Worm (Caenorhabditis elegans): ENCODE data around the gene mnk-1.

Gene mnk-1

ce11 chrII:10564578-10564977, 9.7 kb upstream of the mnk-1 start, which contains the start of the genes C06A1.6 and C06A1.7:
C06A1.6 (minus strand) TSS chrII:10564678.
C06A1.7 (plus strand) TSS chrII:10564891.
- TF ChIP-seq ama-1 (optimal IDR thresholded peaks at IDR 0.05) (no peak), hmbx-1 (tag; optimal IDR thresholded peaks at IDR 0.05) (no peak), hmg-4 (GFP tag; optimal IDR thresholded peaks at IDR 0.05) (no peak), pes-1 (GFP tag; IDR thresholded peaks at IDR 0.05) (no peak), B0310.2 (tag; optimal IDR thresholded peaks at IDR 0.05) (no peak), tra-4 (tag; optimal IDR thresholded peaks at IDR 0.05) (no peak), ceh-13 (GFP tag; optimal IDR thresholded peaks at IDR 0.05) (no peak), ceh-36 (tag; optimal IDR thresholded peaks at IDR 0.05) (no peak)

- peak; percentile 99 for TF ChIP-seq F13C5.2 (tag; optimal IDR thresholded peaks at IDR 0.05)
- no peak for TF ChIP-seq aly-1 (tag; optimal IDR thresholded peaks at IDR 0.05)
- peak; percentile 57; the same call in 1 of the 2 replicates for TF ChIP-seq tbx-11 (GFP tag; IDR thresholded peaks at IDR 0.05)
- peak; percentile 86 for TF ChIP-seq sea-1 (GFP tag; conservative IDR thresholded peaks at IDR 0.05)
- peak; percentile 60 for TF ChIP-seq tra-4 (tag; optimal IDR thresholded peaks at IDR 0.05)
- TF ChIP-seq B0310.2 (tag; optimal IDR thresholded peaks at IDR 0.05) = peak; percentile 74
- TF ChIP-seq pes-1 (GFP tag; IDR thresholded peaks at IDR 0.05) = peak; percentile 82
- TF ChIP-seq ama-1 (optimal IDR thresholded peaks at IDR 0.05) = no peak
- peak; percentile 51 for TF ChIP-seq hmbx-1 (tag; optimal IDR thresholded peaks at IDR 0.05)
- peak; percentile 54 for TF ChIP-seq ceh-36 (tag; optimal IDR thresholded peaks at IDR 0.05)
- peak; percentile 81 for TF ChIP-seq flt-1 (GFP tag; IDR thresholded peaks at IDR 0.05)
- peak; percentile 47 for TF ChIP-seq ceh-13 (GFP tag; optimal IDR thresholded peaks at IDR 0.05)
- peak; percentile 65 for TF ChIP-seq hmg-4 (GFP tag; optimal IDR thresholded peaks at IDR 0.05)
- TF ChIP-seq ets-7 (tag; optimal IDR thresholded peaks at IDR 0.05) = peak; percentile 45
- TF ChIP-seq scrt-1 (GFP tag; IDR thresholded peaks at IDR 0.05) = peak; percentile 57; the same call in 1 of the 2 replicates
- TF ChIP-seq hnd-1 (tag; optimal IDR thresholded peaks at IDR 0.05) = peak; percentile 42
- TF ChIP-seq tbx-37 (GFP tag; conservative IDR thresholded peaks at IDR 0.05) = peak; percentile 75
Measured at ce11 chrII:10563368-10563767, 8.5 kb upstream of the mnk-1 start, which contains the start of gene cdc-48.1. cdc-48.1 (minus strand) TSS chrII:10563407.

- no peak for TF ChIP-seq hmg-4 (GFP tag; optimal IDR thresholded peaks at IDR 0.05)
- TF ChIP-seq ceh-13 (GFP tag; optimal IDR thresholded peaks at IDR 0.05) = no peak
- TF ChIP-seq aly-1 (tag; optimal IDR thresholded peaks at IDR 0.05) = no peak
- no peak for TF ChIP-seq tra-4 (tag; optimal IDR thresholded peaks at IDR 0.05)
- TF ChIP-seq tbx-37 (GFP tag; conservative IDR thresholded peaks at IDR 0.05) = no peak
- no peak for TF ChIP-seq B0310.2 (tag; optimal IDR thresholded peaks at IDR 0.05)
- no peak for TF ChIP-seq hnd-1 (tag; optimal IDR thresholded peaks at IDR 0.05)
- no peak for TF ChIP-seq scrt-1 (GFP tag; IDR thresholded peaks at IDR 0.05)
Measured at ce11 chrII:10559671-10560184, 4.9 kb upstream of the mnk-1 start.

DNA sequence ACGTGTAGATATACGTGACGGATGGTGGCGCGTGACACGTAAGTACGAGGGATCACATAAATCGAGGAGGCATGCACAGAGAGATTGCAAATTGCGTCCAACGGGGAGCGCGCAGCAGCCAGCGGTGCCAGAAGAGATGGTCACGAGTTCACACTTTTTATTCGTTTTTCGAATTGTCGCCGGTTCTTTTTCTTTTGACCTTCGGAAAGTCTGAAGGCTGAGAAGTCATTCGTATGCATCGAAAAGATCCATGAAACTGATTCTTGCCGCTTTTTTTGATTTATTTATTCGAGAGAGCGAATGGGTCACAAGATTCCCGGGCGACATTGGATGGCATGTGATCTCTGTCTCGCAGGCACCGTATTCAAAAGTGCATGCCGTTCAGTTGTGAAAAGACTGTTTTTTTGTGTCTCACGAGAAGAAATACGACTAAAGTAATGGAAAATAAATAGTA, 4.1 kb upstream of the mnk-1 start:
- TF ChIP-seq flt-1 (GFP tag; IDR thresholded peaks at IDR 0.05) (no peak), tbx-11 (GFP tag; IDR thresholded peaks at IDR 0.05) (no peak), ceh-36 (tag; optimal IDR thresholded peaks at IDR 0.05) (no peak), hmg-4 (GFP tag; optimal IDR thresholded peaks at IDR 0.05) (no peak), hmbx-1 (tag; optimal IDR thresholded peaks at IDR 0.05) (no peak), B0310.2 (tag; optimal IDR thresholded peaks at IDR 0.05) (no peak), ceh-13 (GFP tag; optimal IDR thresholded peaks at IDR 0.05) (no peak), pes-1 (GFP tag; IDR thresholded peaks at IDR 0.05) (no peak), tra-4 (tag; optimal IDR thresholded peaks at IDR 0.05) (no peak), scrt-1 (GFP tag; IDR thresholded peaks at IDR 0.05) (no peak), aly-1 (tag; optimal IDR thresholded peaks at IDR 0.05) (no peak), sea-1 (GFP tag; conservative IDR thresholded peaks at IDR 0.05) (no peak), F13C5.2 (tag; optimal IDR thresholded peaks at IDR 0.05) (no peak), ama-1 (optimal IDR thresholded peaks at IDR 0.05) (no peak), tbx-37 (GFP tag; conservative IDR thresholded peaks at IDR 0.05) (no peak), ets-7 (tag; optimal IDR thresholded peaks at IDR 0.05) (no peak), hnd-1 (tag; optimal IDR thresholded peaks at IDR 0.05) (no peak)

ce11 chrII:10558345-10558744, 3.5 kb upstream of the mnk-1 start:
- TF ChIP-seq scrt-1 (GFP tag; IDR thresholded peaks at IDR 0.05) = no peak

- TF ChIP-seq ets-7 (tag; optimal IDR thresholded peaks at IDR 0.05) = no peak
- TF ChIP-seq aly-1 (tag; optimal IDR thresholded peaks at IDR 0.05) = no peak
- TF ChIP-seq hmbx-1 (tag; optimal IDR thresholded peaks at IDR 0.05) = no peak
- TF ChIP-seq ceh-36 (tag; optimal IDR thresholded peaks at IDR 0.05) = no peak
- TF ChIP-seq tbx-37 (GFP tag; conservative IDR thresholded peaks at IDR 0.05) = no peak
- TF ChIP-seq hnd-1 (tag; optimal IDR thresholded peaks at IDR 0.05) = no peak
- TF ChIP-seq tra-4 (tag; optimal IDR thresholded peaks at IDR 0.05) = no peak
- TF ChIP-seq sea-1 (GFP tag; conservative IDR thresholded peaks at IDR 0.05) = no peak
- no peak for TF ChIP-seq scrt-1 (GFP tag; IDR thresholded peaks at IDR 0.05)
- TF ChIP-seq B0310.2 (tag; optimal IDR thresholded peaks at IDR 0.05) = no peak
- no peak for TF ChIP-seq F13C5.2 (tag; optimal IDR thresholded peaks at IDR 0.05)
- TF ChIP-seq flt-1 (GFP tag; IDR thresholded peaks at IDR 0.05) = no peak
- TF ChIP-seq ama-1 (optimal IDR thresholded peaks at IDR 0.05) = no peak
- no peak for TF ChIP-seq hmg-4 (GFP tag; optimal IDR thresholded peaks at IDR 0.05)
- TF ChIP-seq pes-1 (GFP tag; IDR thresholded peaks at IDR 0.05) = no peak
- no peak for TF ChIP-seq ceh-13 (GFP tag; optimal IDR thresholded peaks at IDR 0.05)
- TF ChIP-seq tbx-11 (GFP tag; IDR thresholded peaks at IDR 0.05) = no peak
Measured at ce11 chrII:10557206-10557574, 2.3 kb upstream of the mnk-1 start.

DNA sequence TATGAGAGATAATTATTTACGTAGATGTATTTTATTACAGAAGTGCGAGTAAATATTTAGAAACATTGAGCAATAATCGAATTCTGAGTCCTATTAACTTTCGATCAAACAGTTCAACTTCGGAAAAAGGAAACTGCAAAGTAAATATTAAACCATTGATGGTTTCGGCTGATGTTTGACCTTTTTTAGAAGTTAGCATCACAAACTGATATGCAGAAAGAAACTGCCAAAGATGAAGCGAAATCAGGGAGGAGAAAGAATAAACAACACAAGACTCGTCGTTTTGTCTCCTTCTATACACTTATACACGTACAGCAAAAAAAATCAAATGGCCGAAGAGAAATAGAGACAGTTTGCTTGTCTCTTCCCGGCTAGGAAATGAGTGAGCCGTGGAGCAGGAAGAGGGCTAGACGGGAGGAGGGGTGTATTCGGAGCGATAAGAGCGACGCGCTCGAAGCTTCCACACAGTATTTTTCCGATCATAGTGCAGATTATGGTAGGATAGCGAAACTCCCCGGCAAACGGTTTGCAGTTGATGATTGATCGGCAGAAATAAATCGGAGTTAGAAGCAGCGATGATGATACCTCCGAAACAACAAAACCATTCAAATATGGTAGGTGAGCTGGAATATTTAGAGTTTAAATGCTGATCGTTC, 1.8 kb upstream of the mnk-1 start:
- TF ChIP-seq hmbx-1 (tag; optimal IDR thresholded peaks at IDR 0.05) (no peak), flt-1 (GFP tag; IDR thresholded peaks at IDR 0.05) (no peak)

All from whole organism, early embryonic.